Worm (Caenorhabditis elegans) whole organism, L2 larva: ENCODE measurements around the gene mdt-28.
A peak's percentile ranks its signal among the peaks of the same experiment; 100 is the strongest.

ENCODE experiments used
- C34F6.9 ChIP-seq: fragments of 150-350 bp; optimal IDR thresholded peaks from 2 replicates; lab custom pipeline; 2014; ENCODE audit warnings: missing biosample characterization, missing genetic modification characterization
- R02D3.7 ChIP-seq: fragments of 150-350 bp; optimal IDR thresholded peaks from 2 replicates; lab custom pipeline; 2014; ENCODE audit warnings: missing biosample characterization, missing genetic modification characterization
- ZK546.5 ChIP-seq: sonication (generic microtip); optimal IDR thresholded peaks from 2 replicates; lab custom pipeline; 2017; ENCODE audit warnings: missing biosample characterization, missing genetic modification characterization
- alr-1 ChIP-seq: fragments of 150-350 bp; optimal IDR thresholded peaks from 2 replicates; lab custom pipeline; 2014; ENCODE audit warnings: missing biosample characterization, missing genetic modification characterization
- aly-2 ChIP-seq: fragments of 150-350 bp; optimal IDR thresholded peaks from 2 replicates; lab custom pipeline; 2014; ENCODE audit warnings: missing biosample characterization, missing genetic modification characterization
- ama-1 ChIP-seq: fragments of 150-350 bp; optimal IDR thresholded peaks from 2 replicates; lab custom pipeline; 2018; ENCODE audit warnings: inconsistent platforms
- dmd-4 ChIP-seq: sonication (generic microtip); optimal IDR thresholded peaks from 2 replicates; lab custom pipeline; 2017; ENCODE audit warnings: missing biosample characterization, missing genetic modification characterization
- elt-1 ChIP-seq: fragments of 150-350 bp; optimal IDR thresholded peaks from 2 replicates; lab custom pipeline; 2014; ENCODE audit warnings: missing biosample characterization, missing genetic modification characterization
- elt-3 ChIP-seq: sonication (generic microtip); optimal IDR thresholded peaks from 2 replicates; lab custom pipeline; 2017; ENCODE audit warnings: missing biosample characterization, missing genetic modification characterization
- gmeb-1 ChIP-seq: fragments of 150-350 bp; optimal IDR thresholded peaks from 2 replicates; lab custom pipeline; 2014; ENCODE audit warnings: missing biosample characterization, missing genetic modification characterization
- lin-11 ChIP-seq: fragments of 150-350 bp; sonication (generic microtip); optimal IDR thresholded peaks from 2 replicates; lab custom pipeline; 2014; ENCODE audit warnings: missing biosample characterization, missing genetic modification characterization, inconsistent platforms, mixed read lengths
- lin-39 ChIP-seq: fragments of 150-350 bp; optimal IDR thresholded peaks from 2 replicates; lab custom pipeline; 2014; ENCODE audit warnings: missing biosample characterization, missing genetic modification reagents, missing genetic modification characterization
- lsy-2 ChIP-seq, 2 experiments: fragments of 150-350 bp in 1 of 2; sonication (generic microtip) in 1 of 2; optimal IDR thresholded peaks; 2 replicates each; lab custom pipeline; 2014 to 2017; ENCODE audit warnings: missing biosample characterization in 2 of 2, missing genetic modification characterization in 2 of 2
- mab-5 ChIP-seq: fragments of 150-350 bp; optimal IDR thresholded peaks from 2 replicates; lab custom pipeline; 2014; ENCODE audit warnings: missing biosample characterization, missing genetic modification characterization
- mbf-1 ChIP-seq: sonication (generic microtip); optimal IDR thresholded peaks from 2 replicates; lab custom pipeline; 2017; ENCODE audit warnings: missing biosample characterization, missing genetic modification characterization
- mdl-1 ChIP-seq, 2 experiments: fragments of 150-350 bp in 1 of 2; sonication (generic microtip) in 1 of 2; optimal IDR thresholded peaks; 2 replicates each; lab custom pipeline; 2017; ENCODE audit warnings: missing biosample characterization in 2 of 2, missing genetic modification characterization in 2 of 2
- nhr-11 ChIP-seq: fragments of 150-350 bp; optimal IDR thresholded peaks from 2 replicates; lab custom pipeline; 2014; ENCODE audit warnings: missing biosample characterization, missing genetic modification characterization
- nhr-12 ChIP-seq: fragments of 150-350 bp; optimal IDR thresholded peaks from 2 replicates; lab custom pipeline; 2014; ENCODE audit warnings: missing biosample characterization, missing genetic modification characterization
- nhr-129 ChIP-seq: fragments of 150-350 bp; optimal IDR thresholded peaks from 2 replicates; lab custom pipeline; 2014; ENCODE audit warnings: missing biosample characterization, missing genetic modification characterization
- nhr-23 ChIP-seq: fragments of 150-350 bp; optimal IDR thresholded peaks from 2 replicates; lab custom pipeline; 2014; ENCODE audit warnings: missing biosample characterization, missing genetic modification reagents, missing genetic modification characterization
- nhr-25 ChIP-seq: fragments of 150-350 bp; sonication (generic microtip); optimal IDR thresholded peaks from 3 replicates; lab custom pipeline; 2014; ENCODE audit warnings: missing biosample characterization, missing genetic modification characterization
- nhr-6 ChIP-seq: fragments of 150-350 bp; optimal IDR thresholded peaks from 2 replicates; lab custom pipeline; 2014; ENCODE audit warnings: missing biosample characterization, missing genetic modification characterization
- nhr-77 ChIP-seq: fragments of 150-350 bp; optimal IDR thresholded peaks from 2 replicates; lab custom pipeline; 2014; ENCODE audit warnings: missing biosample characterization, missing genetic modification characterization
- peb-1 ChIP-seq: fragments of 150-350 bp; optimal IDR thresholded peaks from 2 replicates; lab custom pipeline; 2014; ENCODE audit warnings: missing biosample characterization, missing genetic modification characterization
- skn-1 ChIP-seq: sonication (generic microtip); optimal IDR thresholded peaks from 2 replicates; lab custom pipeline; 2017; ENCODE audit warnings: missing biosample characterization, missing genetic modification characterization
- sma-9 ChIP-seq, 2 experiments: fragments of 150-350 bp in 1 of 2; sonication (generic microtip) in 1 of 2; optimal IDR thresholded peaks; 2 replicates each; lab custom pipeline; 2014 to 2016; ENCODE audit warnings: missing genetic modification characterization in 2 of 2, mild to moderate bottlenecking in 1 of 2, missing biosample characterization in 1 of 2, missing compliant biosample characterization in 1 of 2, missing genetic modification reagents in 1 of 2, moderate library complexity in 1 of 2
- snpc-4 ChIP-seq: fragments of 150-350 bp; optimal IDR thresholded peaks from 2 replicates; lab custom pipeline; 2014; ENCODE audit warnings: missing biosample characterization, missing genetic modification characterization
- unc-39 ChIP-seq: fragments of 150-350 bp; optimal IDR thresholded peaks from 2 replicates; lab custom pipeline; 2014; ENCODE audit warnings: missing biosample characterization, missing genetic modification characterization
- unc-55 ChIP-seq: fragments of 150-350 bp; sonication (generic microtip); optimal IDR thresholded peaks from 3 replicates; lab custom pipeline; 2014; ENCODE audit warnings: missing biosample characterization, missing genetic modification reagents, missing genetic modification characterization
- unc-62 ChIP-seq: fragments of 150-350 bp; optimal IDR thresholded peaks from 2 replicates; lab custom pipeline; 2014; ENCODE audit warnings: missing biosample characterization, missing genetic modification reagents, missing genetic modification characterization
- zag-1 ChIP-seq: fragments of 150-350 bp; optimal IDR thresholded peaks from 2 replicates; lab custom pipeline; 2014; ENCODE audit warnings: missing biosample characterization, missing genetic modification characterization
- ztf-1 ChIP-seq: fragments of 200-800 bp; sonication (Bioruptor generic); conservative IDR thresholded peaks from 2 replicates; pipeline ENCODE4 v1.3.6; 2022; ENCODE audit warnings: missing genetic modification characterization, missing compliant biosample characterization
- ztf-11 ChIP-seq: sonication (generic microtip); optimal IDR thresholded peaks from 2 replicates; lab custom pipeline; 2017; ENCODE audit warnings: missing biosample characterization, missing genetic modification characterization

mdt-28 gene

ce11 chrV:15575305-15575704, at the start of gene mdt-28:
Gene mdt-28, minus strand, starts transcription at chrV:15575405.
- TF ChIP-seq ZK546.5 (tag; lab: Kevin White, UChicago) (no peak), elt-1 (tag; lab: Kevin White, UChicago) (no peak), nhr-6 (no peak), nhr-25 (no peak), gmeb-1 (tag; lab: Kevin White, UChicago) (no peak), unc-39 (no peak), alr-1 (tag; lab: Kevin White, UChicago) (no peak)
- TF ChIP-seq, all 48 proteins: peak for 0

- TF ChIP-seq nhr-12, result no peak
- no peak for TF ChIP-seq nhr-129 (tag; lab: Kevin White, UChicago)
- TF ChIP-seq alr-1 (tag; lab: Kevin White, UChicago), result no peak
- TF ChIP-seq unc-62 (GFP tag; lab: Kevin White, UChicago), result no peak
- no peak for TF ChIP-seq R02D3.7 (tag; lab: Kevin White, UChicago)
Measured at ce11 chrV:15621518-15621917, 46.3 kb upstream of the mdt-28 start, which contains the start of gene C55A1.1. Gene C55A1.1, plus strand, starts transcription at chrV:15621818.

- TF ChIP-seq skn-1 (tag; lab: Kevin White, UChicago) (no peak), mab-5 (tag; lab: Kevin White, UChicago) (no peak), mdl-1 (tag; optimal IDR thresholded peaks at IDR 0.05; lab: Kevin White, UChicago) (no peak), nhr-12 (no peak), lin-11 (tag; lab: Kevin White, UChicago) (no peak), ztf-1 (GFP tag; lab: Robert Waterston, UW) (no peak), nhr-11 (tag; lab: Kevin White, UChicago) (no peak), nhr-77 (no peak), unc-39 (no peak)
Measured at ce11 chrV:15614534-15614933, 39.3 kb upstream of the mdt-28 start.

ce11 chrV:15612886-15613285, 37.7 kb upstream of the mdt-28 start, which contains the start of gene str-263:
Gene str-263, plus strand, starts transcription at chrV:15613186.
- TF ChIP-seq unc-55, result no peak
- TF ChIP-seq ztf-1 (GFP tag; lab: Robert Waterston, UW), result no peak
- TF ChIP-seq unc-62 (GFP tag; lab: Kevin White, UChicago), result no peak
- TF ChIP-seq gmeb-1 (tag; lab: Kevin White, UChicago), result no peak
- TF ChIP-seq snpc-4, result no peak
- no peak for TF ChIP-seq lin-39
- TF ChIP-seq dmd-4 (tag; lab: Kevin White, UChicago), result no peak
- TF ChIP-seq skn-1 (tag; lab: Kevin White, UChicago), result no peak
- no peak for TF ChIP-seq nhr-129 (tag; lab: Kevin White, UChicago)
- TF ChIP-seq ama-1 (lab: Kevin White, UChicago), result no peak
- TF ChIP-seq zag-1 (tag; lab: Kevin White, UChicago), result no peak
- TF ChIP-seq mbf-1 (tag; lab: Kevin White, UChicago), result no peak
- TF ChIP-seq nhr-23 (tag; lab: Kevin White, UChicago), result no peak
- no peak for TF ChIP-seq sma-9 (GFP tag; optimal IDR thresholded peaks at IDR 0.05; lab: Kevin White, UChicago)
- TF ChIP-seq sma-9 (tag; optimal IDR thresholded peaks at IDR 0.05; lab: Kevin White, UChicago), result no peak
- TF ChIP-seq peb-1 (tag; lab: Kevin White, UChicago), result no peak

- TF ChIP-seq peb-1 (tag; lab: Kevin White, UChicago) (no peak), nhr-11 (tag; lab: Kevin White, UChicago) (no peak), nhr-129 (tag; lab: Kevin White, UChicago) (peak; percentile 28), ztf-11 (tag; lab: Kevin White, UChicago) (no peak), nhr-77 (no peak), zag-1 (tag; lab: Kevin White, UChicago) (peak; percentile 62), sma-9 (GFP tag; optimal IDR thresholded peaks at IDR 0.05; lab: Kevin White, UChicago) (peak; percentile 28), sma-9 (tag; optimal IDR thresholded peaks at IDR 0.05; lab: Kevin White, UChicago) (no peak), C34F6.9 (tag; lab: Kevin White, UChicago) (peak; percentile 64), unc-55 (peak; percentile 84)
Measured at ce11 chrV:15610350-15610940, 35.2 kb upstream of the mdt-28 start, which contains the start of the genes fbxa-153 and str-12. Gene fbxa-153, minus strand, starts transcription at chrV:15610384. Gene str-12, plus strand, starts transcription at chrV:15610890.

- TF ChIP-seq aly-2, result no peak
- no peak for TF ChIP-seq skn-1 (tag; lab: Kevin White, UChicago)
- no peak for TF ChIP-seq lsy-2 (tag; optimal IDR thresholded peaks at IDR 0.05; lab: Kevin White, UChicago)
- no peak for TF ChIP-seq elt-3
Measured at ce11 chrV:15605045-15605444, 29.8 kb upstream of the mdt-28 start, which contains the start of gene fbxa-154. Gene fbxa-154, minus strand, starts transcription at chrV:15605145.
